Worm (Caenorhabditis elegans): ENCODE measurements around the gene C29A12.6.
A peak's percentile ranks its signal among the peaks of the same experiment; 100 is the strongest.

The C29A12.6 gene

ce11 chrV:10877808-10878600, 31.0 kb downstream of the C29A12.6 start (continued):
- no peak for TF ChIP-seq tbx-2 (tag; optimal IDR thresholded peaks at IDR 0.05)

ce11 chrV:10880138-10880882, 33.3 kb downstream of the C29A12.6 start, which contains the start of gene F32D8.1:
Gene F32D8.1 (plus strand): TSS chrV:10880832.
- TF ChIP-seq ceh-82 (tag; optimal IDR thresholded peaks at IDR 0.05) (no peak), unc-62 (GFP tag; optimal IDR thresholded peaks at IDR 0.05) (no peak), pqm-1 (tag; optimal IDR thresholded peaks at IDR 0.05) (no peak), nhr-11 (tag; optimal IDR thresholded peaks at IDR 0.05) (no peak), nhr-76 (tag; optimal IDR thresholded peaks at IDR 0.05) (no peak), elt-1 (tag; optimal IDR thresholded peaks at IDR 0.05) (no peak), fos-1 (tag; optimal IDR thresholded peaks at IDR 0.05) (no peak), zag-1 (tag; optimal IDR thresholded peaks at IDR 0.05) (no peak), nhr-237 (tag; optimal IDR thresholded peaks at IDR 0.05) (no peak)

ce11 chrV:10883478-10883877, 36.5 kb downstream of the C29A12.6 start, which contains the start of gene F32D8.2:
Gene F32D8.2 (plus strand): TSS chrV:10883778.
- no peak for TF ChIP-seq lsy-12 (tag; optimal IDR thresholded peaks at IDR 0.05)
- no peak for TF ChIP-seq lin-15B (tag; optimal IDR thresholded peaks at IDR 0.05)
- no peak for TF ChIP-seq ceh-82 (tag; optimal IDR thresholded peaks at IDR 0.05)
- TF ChIP-seq elt-2 (tag; optimal IDR thresholded peaks at IDR 0.05): no peak
- TF ChIP-seq egl-5 (tag; optimal IDR thresholded peaks at IDR 0.05): no peak
- no peak for TF ChIP-seq skn-1 (tag; optimal IDR thresholded peaks at IDR 0.05)
- TF ChIP-seq fos-1 (tag; optimal IDR thresholded peaks at IDR 0.05): no peak
- TF ChIP-seq eor-1 (tag; optimal IDR thresholded peaks at IDR 0.05): no peak
- TF ChIP-seq ztf-11 (tag; optimal IDR thresholded peaks at IDR 0.05): no peak
- no peak for TF ChIP-seq nhr-67 (tag; optimal IDR thresholded peaks at IDR 0.05)
- no peak for TF ChIP-seq nhr-237 (tag; optimal IDR thresholded peaks at IDR 0.05)
- TF ChIP-seq nhr-43 (tag; optimal IDR thresholded peaks at IDR 0.05; ENCODE audit: poor library complexity, severe bottlenecking): no peak
- no peak for TF ChIP-seq nhr-76 (tag; optimal IDR thresholded peaks at IDR 0.05)
- no peak for TF ChIP-seq R02D3.7 (tag; optimal IDR thresholded peaks at IDR 0.05)
- TF ChIP-seq ama-1 (optimal IDR thresholded peaks at IDR 0.05): no peak
- TF ChIP-seq sea-2 (GFP tag; optimal IDR thresholded peaks at IDR 0.05): no peak
- no peak for TF ChIP-seq mdl-1 (tag; optimal IDR thresholded peaks at IDR 0.05)
- no peak for TF ChIP-seq fkh-2 (tag; optimal IDR thresholded peaks at IDR 0.05)

ce11 chrV:10886405-10886887, 39.5 kb downstream of the C29A12.6 start, which contains the start of gene F32D8.3:
Gene F32D8.3 (plus strand): TSS chrV:10886837.
- TF ChIP-seq nhr-23 (tag; optimal IDR thresholded peaks at IDR 0.05): peak; percentile 3
- TF ChIP-seq ceh-9 (tag; optimal IDR thresholded peaks at IDR 0.05): no peak
- peak in 1 of 3 experiments; percentile 19 for TF ChIP-seq elt-3 (tag; optimal IDR thresholded peaks at IDR 0.05)
- peak; percentile 35 for TF ChIP-seq nhr-43 (tag; optimal IDR thresholded peaks at IDR 0.05; ENCODE audit: poor library complexity, severe bottlenecking)
- no peak for TF ChIP-seq unc-62 (GFP tag; optimal IDR thresholded peaks at IDR 0.05)
- TF ChIP-seq nhr-25 (tag; optimal IDR thresholded peaks at IDR 0.05): peak; percentile 55
- no peak for TF ChIP-seq elt-2 (tag; optimal IDR thresholded peaks at IDR 0.05)
- TF ChIP-seq jun-1 (tag; optimal IDR thresholded peaks at IDR 0.05): no peak

ce11 chrV:10887564-10887963, 40.6 kb downstream of the C29A12.6 start:
- no peak for TF ChIP-seq egl-5 (tag; optimal IDR thresholded peaks at IDR 0.05)
- TF ChIP-seq nhr-43 (tag; optimal IDR thresholded peaks at IDR 0.05; ENCODE audit: poor library complexity, severe bottlenecking): peak; percentile 52
- peak; percentile 69 for TF ChIP-seq ama-1 (optimal IDR thresholded peaks at IDR 0.05)

- no peak for TF ChIP-seq daf-12 (tag; optimal IDR thresholded peaks at IDR 0.05)
- no peak for TF ChIP-seq hmg-11 (tag; optimal IDR thresholded peaks at IDR 0.05)
- no peak for TF ChIP-seq nfya-1 (tag; optimal IDR thresholded peaks at IDR 0.05; ENCODE audit: insufficient read depth)
- peak; percentile 23 for TF ChIP-seq nhr-43 (tag; optimal IDR thresholded peaks at IDR 0.05; ENCODE audit: poor library complexity, severe bottlenecking)
- no peak for TF ChIP-seq ceh-82 (tag; optimal IDR thresholded peaks at IDR 0.05)
- TF ChIP-seq egl-27 (tag; optimal IDR thresholded peaks at IDR 0.05): no peak
- no peak for TF ChIP-seq pqm-1 (tag; optimal IDR thresholded peaks at IDR 0.05)
Observed at ce11 chrV:10888153-10888552, 41.2 kb downstream of the C29A12.6 start.
